Worm (Caenorhabditis elegans) whole organism, L4 larva: Measurements from ENCODE around the gene dhs-7.

Experiments used
- daf-16 ChIP-seq, 3 experiments: sonication (generic microtip); optimal IDR thresholded peaks; 2 replicates each; lab custom pipeline; 2016 to 2017; ENCODE audit warnings: missing genetic modification characterization in 3 of 3, missing genetic modification reagents in 3 of 3, mild to moderate bottlenecking in 2 of 3, missing compliant biosample characterization in 2 of 3, missing biosample characterization in 1 of 3, moderate library complexity in 1 of 3
- dve-1 ChIP-seq: sonication (generic microtip); optimal IDR thresholded peaks from 2 replicates; lab custom pipeline; 2017; ENCODE audit warnings: antibody characterized with exemption, mild to moderate bottlenecking, missing genetic modification characterization, missing compliant biosample characterization; ENCODE audit not compliant: insufficient read depth
- set-16 ChIP-seq: fragments of 200-800 bp; sonication (Bioruptor generic); IDR thresholded peaks from 2 replicates; pipeline ENCODE4 v1.3.6; 2022; ENCODE audit warnings: missing genetic modification reagents, missing genetic modification characterization, missing compliant biosample characterization
- skn-1 ChIP-seq: fragments of 150-350 bp; optimal IDR thresholded peaks from 2 replicates; lab custom pipeline; 2014; ENCODE audit warnings: missing biosample characterization, missing genetic modification characterization

Gene dhs-7

ce11 chrII:7157415-7157814 is 50.8 kb downstream of the dhs-7 start (continued):
- TF ChIP-seq dve-1 (tag; lab: Kevin White, UChicago): peak; percentile 57
- no peak for TF ChIP-seq set-16 (GFP tag; lab: Robert Waterston, UW)
- TF ChIP-seq skn-1 (tag; lab: Kevin White, UChicago): no peak
- no peak for TF ChIP-seq daf-16 (GFP tag; optimal IDR thresholded peaks at IDR 0.05; lab: Kevin White, UChicago)
- TF ChIP-seq daf-16 (tag; optimal IDR thresholded peaks at IDR 0.05; lab: Kevin White, UChicago): peak; percentile 95
